Worm (Caenorhabditis elegans): ENCODE data around the gene mpst-2.

- TF ChIP-seq snpc-1.3 (tag; optimal IDR thresholded peaks at IDR 0.05; ENCODE audit: insufficient read depth) (no peak), ceh-27 (GFP tag; optimal IDR thresholded peaks at IDR 0.05) (no peak), F52B5.7 (tag; optimal IDR thresholded peaks at IDR 0.05) (no peak), lsl-1 (GFP tag; optimal IDR thresholded peaks at IDR 0.05) (no peak)
These were observed 40.6 kb downstream of the mpst-2 start for ce11 chrV:14852620-14853019.

Data from whole organism, young adult.